Worm (Caenorhabditis elegans): Measurements from ENCODE around the gene npr-22.

ce11 chrIV:8511056-8511455 lies 48.2 kb upstream of the npr-22 start, which contains the start of gene mes-6:
- TF ChIP-seq nhr-237 (tag; optimal IDR thresholded peaks at IDR 0.05) (no peak), nhr-12 (tag; optimal IDR thresholded peaks at IDR 0.05) (no peak), elt-3 (tag; optimal IDR thresholded peaks at IDR 0.05) (no peak), lin-15B (tag; optimal IDR thresholded peaks at IDR 0.05) (peak; percentile 49), ztf-11 (tag; optimal IDR thresholded peaks at IDR 0.05) (no peak), ZK546.5 (tag; optimal IDR thresholded peaks at IDR 0.05) (no peak), snpc-4 (tag; optimal IDR thresholded peaks at IDR 0.05) (no peak), unc-62 (GFP tag; optimal IDR thresholded peaks at IDR 0.05) (no peak), R02D3.7 (tag; optimal IDR thresholded peaks at IDR 0.05) (no peak), ztf-4 (tag; optimal IDR thresholded peaks at IDR 0.05) (no peak), sea-2 (GFP tag; optimal IDR thresholded peaks at IDR 0.05) (no peak), daf-12 (tag; optimal IDR thresholded peaks at IDR 0.05) (no peak)

Data from whole organism, L3 larva.